Fruit fly (Drosophila melanogaster): Measurements from ENCODE around the gene Mco4.

Mco4 gene

DNA sequence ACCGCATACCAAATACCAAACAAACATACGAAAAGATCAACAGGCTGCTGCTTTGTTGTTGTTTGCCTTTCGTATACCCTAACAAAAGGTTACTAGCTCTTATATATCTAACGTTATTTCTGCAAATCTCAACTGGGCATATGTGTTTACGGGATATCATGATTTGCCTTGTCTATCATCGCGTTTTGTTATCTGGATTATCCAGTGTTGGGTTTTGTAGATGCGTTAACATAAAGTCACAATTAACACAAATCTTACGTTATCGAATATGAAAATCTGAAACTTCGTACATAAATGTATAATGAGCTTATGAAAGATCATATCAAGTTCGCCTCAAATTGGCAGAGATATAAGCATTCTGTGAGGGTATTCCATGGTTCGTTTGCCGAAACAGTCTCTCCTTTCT, 25.7 kb downstream of the Mco4 start (continued):
- peak; percentile 50 for TF ChIP-seq Met (GFP tag; optimal IDR thresholded peaks at IDR 0.05)
- TF ChIP-seq svp (GFP tag), result peak; percentile 89
- peak; percentile 51 for TF ChIP-seq acj6 (GFP tag; optimal IDR thresholded peaks at IDR 0.05)
- TF ChIP-seq CG11762 (GFP tag; optimal IDR thresholded peaks at IDR 0.05; ENCODE audit: insufficient read depth), result no peak
- TF ChIP-seq pdm3 (GFP tag; optimal IDR thresholded peaks at IDR 0.05), result peak; percentile 50
- TF ChIP-seq CG16779 (tag; optimal IDR thresholded peaks at IDR 0.05), result no peak
- TF ChIP-seq spab (GFP tag; optimal IDR thresholded peaks at IDR 0.05), result peak; percentile 24
- peak; percentile 43 for TF ChIP-seq CG3919 (GFP tag; optimal IDR thresholded peaks at IDR 0.05)
- peak; percentile 72 for TF ChIP-seq esn (GFP tag; optimal IDR thresholded peaks at IDR 0.05)
- TF ChIP-seq cyc (GFP tag; optimal IDR thresholded peaks at IDR 0.05), result peak; percentile 53
- TF ChIP-seq dsx (GFP tag; optimal IDR thresholded peaks at IDR 0.05; ENCODE audit: poor library complexity, severe bottlenecking), result peak; percentile 13
- peak; percentile 66 for TF ChIP-seq CG32006 (GFP tag; optimal IDR thresholded peaks at IDR 0.05)
- TF ChIP-seq CG10631 (GFP tag; optimal IDR thresholded peaks at IDR 0.05), result peak; percentile 61
- TF ChIP-seq fd59A (GFP tag; optimal IDR thresholded peaks at IDR 0.05), result peak; percentile 49
- TF ChIP-seq CG3032 (tag; optimal IDR thresholded peaks at IDR 0.05), result peak; percentile 53
- no peak for TF ChIP-seq CG9139 (GFP tag; optimal IDR thresholded peaks at IDR 0.05)
- TF ChIP-seq Gug (GFP tag; IDR thresholded peaks at IDR 0.05), result no peak

DNA sequence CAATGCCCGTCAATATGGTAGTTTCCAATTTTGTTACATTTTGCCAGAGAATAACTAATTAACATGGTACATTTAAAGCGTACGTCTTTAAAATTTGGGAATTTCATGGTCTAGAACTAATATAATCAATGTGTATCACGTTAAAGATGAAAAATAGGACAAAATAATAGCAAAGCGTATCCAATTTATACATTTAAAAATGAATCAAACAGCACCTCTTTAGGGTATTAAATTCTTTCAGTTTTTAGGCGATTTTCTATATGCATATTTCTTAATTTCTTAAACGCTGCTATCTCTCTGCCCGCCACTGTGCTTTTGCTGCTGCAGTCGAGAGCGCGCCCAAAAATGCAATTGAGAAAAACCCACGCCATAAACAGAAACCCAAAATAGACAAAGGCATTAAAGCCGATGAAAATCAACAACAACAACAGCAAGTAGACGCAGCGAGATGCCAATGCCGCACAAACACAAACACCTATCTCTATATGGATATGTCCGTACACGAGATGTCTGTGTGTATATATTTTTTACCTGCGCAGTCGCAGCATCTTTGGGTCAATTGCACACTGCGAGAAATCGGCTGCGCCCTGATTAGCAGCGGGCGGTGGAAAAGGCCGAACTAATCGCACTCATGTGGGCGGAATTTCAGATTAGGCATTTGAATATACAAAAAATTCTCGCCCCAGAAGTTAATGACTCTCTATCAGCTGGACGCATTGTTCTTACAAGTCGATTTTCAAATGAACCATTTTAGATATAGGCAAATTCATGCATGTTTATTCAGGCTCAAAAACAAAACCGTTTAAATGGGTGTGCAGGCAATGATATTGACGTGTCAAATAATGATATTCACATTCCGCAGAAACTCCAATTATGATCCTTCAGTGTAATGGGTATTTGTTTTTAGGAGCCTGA, 26.6 kb downstream of the Mco4 start:
- TF ChIP-seq CG10631 (GFP tag; optimal IDR thresholded peaks at IDR 0.05) (peak; percentile 35), Sox14 (GFP tag; optimal IDR thresholded peaks at IDR 0.05) (peak; percentile 46), Met (GFP tag; optimal IDR thresholded peaks at IDR 0.05) (peak; percentile 52), Hr39 (GFP tag; optimal IDR thresholded peaks at IDR 0.05) (peak; percentile 50), Ets21C (GFP tag; optimal IDR thresholded peaks at IDR 0.05) (no peak), Lpt (GFP tag; optimal IDR thresholded peaks at IDR 0.05) (peak; percentile 16), lz (GFP tag; optimal IDR thresholded peaks at IDR 0.05) (peak; percentile 29), svp (GFP tag) (peak; percentile 64), CG16779 (tag; optimal IDR thresholded peaks at IDR 0.05) (peak; percentile 50), CG11762 (GFP tag; optimal IDR thresholded peaks at IDR 0.05; ENCODE audit: insufficient read depth) (peak; percentile 44), acj6 (GFP tag; optimal IDR thresholded peaks at IDR 0.05) (peak; percentile 30), esn (GFP tag; optimal IDR thresholded peaks at IDR 0.05) (peak; percentile 41), salr (GFP tag; optimal IDR thresholded peaks at IDR 0.05) (peak in 1 of 2 experiments; percentile 51), CG3032 (tag; optimal IDR thresholded peaks at IDR 0.05) (peak; percentile 58), Sox15 (GFP tag; optimal IDR thresholded peaks at IDR 0.05) (peak; percentile 47), cyc (GFP tag; optimal IDR thresholded peaks at IDR 0.05) (peak; percentile 10), dac (GFP tag; optimal IDR thresholded peaks at IDR 0.05) (peak; percentile 65), CG11902 (GFP tag; optimal IDR thresholded peaks at IDR 0.05) (peak; percentile 15), CG15336 (GFP tag; IDR thresholded peaks at IDR 0.05) (peak; percentile 80), CG31627 (GFP tag; optimal IDR thresholded peaks at IDR 0.05) (peak; percentile 21), CG9139 (GFP tag; optimal IDR thresholded peaks at IDR 0.05) (no peak), Gug (GFP tag; IDR thresholded peaks at IDR 0.05) (peak; percentile 43; the same call in 1 of the 2 replicates), topi (GFP tag; optimal IDR thresholded peaks at IDR 0.05) (peak; percentile 60), eg (GFP tag; IDR thresholded peaks at IDR 0.05) (peak; percentile 61; the same call in 2 of the 3 replicates), Smox (GFP tag; optimal IDR thresholded peaks at IDR 0.05) (peak; percentile 26), CG11294 (GFP tag; IDR thresholded peaks at IDR 0.05) (0 out of 2 replicates have a peak, but pooled peaks have one; percentile 32), CG8119 (GFP tag; IDR thresholded peaks at IDR 0.05) (peak; percentile 77), Eip75B (GFP tag; optimal IDR thresholded peaks at IDR 0.05) (peak; percentile 39), CG1621 (tag; optimal IDR thresholded peaks at IDR 0.05) (peak; percentile 37), CG34406 (GFP tag; optimal IDR thresholded peaks at IDR 0.05) (peak; percentile 43), Ets96B (tag; optimal IDR thresholded peaks at IDR 0.05) (peak; percentile 58), fd59A (GFP tag; optimal IDR thresholded peaks at IDR 0.05) (peak; percentile 45), CG6854 (GFP tag; optimal IDR thresholded peaks at IDR 0.05) (no peak), dsx (GFP tag; optimal IDR thresholded peaks at IDR 0.05; ENCODE audit: poor library complexity, severe bottlenecking) (peak; percentile 47), net (GFP tag; optimal IDR thresholded peaks at IDR 0.05) (peak; percentile 66), CG6276 (GFP tag; optimal IDR thresholded peaks at IDR 0.05) (peak; percentile 81), CG6792 (GFP tag; optimal IDR thresholded peaks at IDR 0.05) (peak; percentile 58), vri (GFP tag; optimal IDR thresholded peaks at IDR 0.05) (no peak), CG8319 (GFP tag; optimal IDR thresholded peaks at IDR 0.05) (peak; percentile 3), CG32006 (GFP tag; optimal IDR thresholded peaks at IDR 0.05) (peak; percentile 82), CG8632 (GFP tag; optimal IDR thresholded peaks at IDR 0.05) (peak; percentile 54), Eip93F (GFP tag; optimal IDR thresholded peaks at IDR 0.05) (no peak)
